Worm (Caenorhabditis elegans) whole organism, mixed stage, embryonic: ENCODE results near the gene vps-39.

Source experiments
- M03D4.4 ChIP-seq: sonication (generic microtip); optimal IDR thresholded peaks from 2 replicates; lab custom pipeline; 2017; ENCODE audit warnings: mild to moderate bottlenecking, missing genetic modification characterization, missing compliant biosample characterization
- bed-3 ChIP-seq: fragments of 200-800 bp; sonication (Bioruptor generic); optimal IDR thresholded peaks from 3 replicates; lab custom pipeline; 2018; ENCODE audit warnings: mild to moderate bottlenecking, missing genetic modification characterization, moderate library complexity, missing compliant biosample characterization
- blmp-1 ChIP-seq: fragments of 150-350 bp; optimal IDR thresholded peaks from 2 replicates; lab custom pipeline; 2014; ENCODE audit warnings: missing biosample characterization, missing genetic modification characterization
- ceh-39 ChIP-seq: fragments of 150-350 bp; optimal IDR thresholded peaks from 2 replicates; lab custom pipeline; 2014; ENCODE audit warnings: missing biosample characterization, missing genetic modification characterization
- ceh-43 ChIP-seq: fragments of 200-800 bp; sonication (Bioruptor generic); optimal IDR thresholded peaks from 2 replicates; lab custom pipeline; 2018; ENCODE audit warnings: mild to moderate bottlenecking, missing genetic modification characterization, moderate library complexity, missing compliant biosample characterization
- ceh-83 ChIP-seq: fragments of 200-800 bp; sonication (Bioruptor generic); optimal IDR thresholded peaks from 2 replicates; lab custom pipeline; 2018; ENCODE audit warnings: mild to moderate bottlenecking, missing genetic modification characterization, missing compliant biosample characterization
- ces-1 ChIP-seq: fragments of 150-350 bp; optimal IDR thresholded peaks from 2 replicates; lab custom pipeline; 2014; ENCODE audit warnings: missing biosample characterization, missing genetic modification reagents, missing genetic modification characterization
- cnd-1 ChIP-seq: fragments of 200-800 bp; sonication (Bioruptor generic); optimal IDR thresholded peaks from 2 replicates; lab custom pipeline; 2018; ENCODE audit warnings: mild to moderate bottlenecking, missing genetic modification characterization, missing compliant biosample characterization
- drap-1 ChIP-seq: fragments of 200-800 bp; sonication (Bioruptor generic); optimal IDR thresholded peaks from 3 replicates; lab custom pipeline; 2018; ENCODE audit warnings: mild to moderate bottlenecking, missing genetic modification characterization, missing compliant biosample characterization
- elt-1 ChIP-seq: sonication (generic microtip); optimal IDR thresholded peaks from 2 replicates; lab custom pipeline; 2017; ENCODE audit warnings: missing genetic modification characterization, mild to moderate bottlenecking, missing compliant biosample characterization, antibody characterized with exemption, moderate library complexity, borderline replicate concordance; ENCODE audit not compliant: insufficient read depth
- elt-3 ChIP-seq: fragments of 150-350 bp; optimal IDR thresholded peaks from 2 replicates; lab custom pipeline; 2014; ENCODE audit warnings: missing biosample characterization, missing genetic modification characterization
- flh-1 ChIP-seq: fragments of 200-800 bp; sonication (Bioruptor generic); optimal IDR thresholded peaks from 2 replicates; lab custom pipeline; 2018; ENCODE audit warnings: mild to moderate bottlenecking, missing genetic modification characterization, moderate library complexity, missing compliant biosample characterization
- ham-2 ChIP-seq: fragments of 200-800 bp; sonication (Bioruptor generic); optimal IDR thresholded peaks from 2 replicates; lab custom pipeline; 2018; ENCODE audit warnings: mild to moderate bottlenecking, missing genetic modification characterization, missing compliant biosample characterization
- hlh-1 ChIP-seq: fragments of 150-350 bp; optimal IDR thresholded peaks from 2 replicates; lab custom pipeline; 2014; ENCODE audit warnings: missing biosample characterization, missing genetic modification reagents, missing genetic modification characterization
- lin-13 ChIP-seq: fragments of 150-350 bp; optimal IDR thresholded peaks from 2 replicates; lab custom pipeline; 2014; ENCODE audit warnings: missing biosample characterization, missing genetic modification characterization
- lin-32 ChIP-seq: fragments of 200-800 bp; sonication (Bioruptor generic); optimal IDR thresholded peaks from 2 replicates; lab custom pipeline; 2018; ENCODE audit warnings: mild to moderate bottlenecking, missing genetic modification characterization, missing compliant biosample characterization
- lsy-2 ChIP-seq: fragments of 150-350 bp; optimal IDR thresholded peaks from 2 replicates; lab custom pipeline; 2014; ENCODE audit warnings: missing biosample characterization, missing genetic modification characterization
- mab-5 ChIP-seq: fragments of 150-350 bp; optimal IDR thresholded peaks from 2 replicates; lab custom pipeline; 2014; ENCODE audit warnings: missing biosample characterization, missing genetic modification characterization
- mep-1 ChIP-seq: fragments of 150-350 bp; optimal IDR thresholded peaks from 2 replicates; lab custom pipeline; 2017; ENCODE audit warnings: missing biosample characterization, missing genetic modification reagents, missing genetic modification characterization, inconsistent platforms
- mls-2 ChIP-seq: sonication (generic microtip); optimal IDR thresholded peaks from 2 replicates; lab custom pipeline; 2016; ENCODE audit warnings: mild to moderate bottlenecking, missing genetic modification characterization, moderate library complexity, missing compliant biosample characterization
- nhr-12 ChIP-seq: fragments of 150-350 bp; optimal IDR thresholded peaks from 2 replicates; lab custom pipeline; 2014; ENCODE audit warnings: missing biosample characterization, missing genetic modification characterization
- nhr-2 ChIP-seq: fragments of 150-350 bp; optimal IDR thresholded peaks from 2 replicates; lab custom pipeline; 2014; ENCODE audit warnings: missing biosample characterization, missing genetic modification characterization
- nhr-237 ChIP-seq: fragments of 150-350 bp; optimal IDR thresholded peaks from 2 replicates; lab custom pipeline; 2014; ENCODE audit warnings: missing biosample characterization, missing genetic modification characterization
- nhr-76 ChIP-seq: sonication (generic microtip); optimal IDR thresholded peaks from 2 replicates; lab custom pipeline; 2017; ENCODE audit warnings: missing biosample characterization, missing genetic modification characterization
- pha-4 ChIP-seq: fragments of 150-350 bp; optimal IDR thresholded peaks from 2 replicates; lab custom pipeline; 2018; ENCODE audit warnings: missing biosample characterization, missing genetic modification reagents, missing genetic modification characterization
- snpc-4 ChIP-seq: fragments of 150-350 bp; optimal IDR thresholded peaks from 2 replicates; lab custom pipeline; 2014; ENCODE audit warnings: missing biosample characterization, missing genetic modification characterization
- sptf-1 ChIP-seq: sonication (generic microtip); optimal IDR thresholded peaks from 2 replicates; lab custom pipeline; 2017; ENCODE audit warnings: mild to moderate bottlenecking, missing genetic modification characterization, moderate library complexity, missing compliant biosample characterization
- tbx-8 ChIP-seq: fragments of 200-800 bp; sonication (Bioruptor generic); optimal IDR thresholded peaks from 2 replicates; lab custom pipeline; 2018; ENCODE audit warnings: mild to moderate bottlenecking, missing genetic modification characterization, moderate library complexity, missing compliant biosample characterization
- unc-39 ChIP-seq: fragments of 150-350 bp; optimal IDR thresholded peaks from 2 replicates; lab custom pipeline; 2014; ENCODE audit warnings: missing biosample characterization, missing genetic modification characterization
- unc-62 ChIP-seq: fragments of 150-350 bp; optimal IDR thresholded peaks from 2 replicates; lab custom pipeline; 2014; ENCODE audit warnings: missing biosample characterization, missing genetic modification reagents, missing genetic modification characterization
- zip-8 ChIP-seq: fragments of 150-350 bp; optimal IDR thresholded peaks from 2 replicates; lab custom pipeline; 2014; ENCODE audit warnings: missing biosample characterization, missing genetic modification characterization
- ztf-11 ChIP-seq: fragments of 150-350 bp; optimal IDR thresholded peaks from 2 replicates; lab custom pipeline; 2014; ENCODE audit warnings: missing biosample characterization, missing genetic modification characterization

Gene vps-39

DNA sequence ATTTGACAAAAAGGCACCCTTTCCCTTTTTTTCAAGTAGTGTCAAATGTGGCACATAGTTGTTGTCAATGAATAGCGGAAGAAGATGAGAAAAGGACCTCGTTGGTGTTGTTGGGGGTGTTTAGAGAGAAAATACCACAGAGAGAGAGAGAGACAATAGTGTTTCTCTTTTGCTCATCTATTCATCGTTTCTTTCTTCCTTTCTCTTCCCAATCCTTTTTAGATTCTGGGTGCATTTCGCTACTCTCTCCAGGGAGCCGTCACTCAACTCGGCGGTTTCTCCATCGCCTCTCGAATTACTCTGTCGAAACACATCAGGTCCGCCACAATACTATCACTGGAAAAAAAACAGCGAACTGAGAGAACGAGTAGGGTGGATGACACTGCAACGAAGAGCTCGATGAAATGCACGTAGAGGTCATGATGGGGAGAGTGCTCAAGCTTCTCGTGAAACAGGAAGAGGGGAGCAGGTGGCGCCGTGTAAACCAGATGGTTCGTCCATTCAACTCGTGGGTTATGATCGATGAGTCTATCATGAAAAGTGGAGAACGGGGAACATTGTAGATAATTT lies 34.5 kb downstream of the vps-39 start:
- no peak for TF ChIP-seq snpc-4 (tag; lab: Kevin White, UChicago)
- TF ChIP-seq zip-8 (tag; lab: Kevin White, UChicago), result no peak
- peak; percentile 32 for TF ChIP-seq ces-1

ce11 chrV:14002402-14002801 lies 35.8 kb downstream of the vps-39 start:
- TF ChIP-seq lsy-2 (tag; lab: Kevin White, UChicago) (no peak), bed-3 (GFP tag; lab: Kevin White, UChicago) (no peak), flh-1 (GFP tag; lab: Kevin White, UChicago) (no peak), elt-1 (tag; lab: Kevin White, UChicago) (no peak), ceh-43 (GFP tag; lab: Kevin White, UChicago) (no peak), zip-8 (tag; lab: Kevin White, UChicago) (no peak), lin-13 (tag; lab: Kevin White, UChicago) (no peak), mep-1 (tag; lab: Kevin White, UChicago) (no peak), mls-2 (tag; lab: Kevin White, UChicago) (no peak), nhr-2 (tag; lab: Kevin White, UChicago) (no peak), lin-32 (GFP tag; lab: Kevin White, UChicago) (no peak), pha-4 (peak; percentile 21), ham-2 (GFP tag; lab: Kevin White, UChicago) (peak; percentile 44), mab-5 (tag; lab: Kevin White, UChicago) (no peak), cnd-1 (tag; lab: Kevin White, UChicago) (no peak), ztf-11 (tag; lab: Kevin White, UChicago) (no peak), unc-39 (tag; lab: Kevin White, UChicago) (no peak), sptf-1 (tag; lab: Kevin White, UChicago) (no peak)
- TF ChIP-seq, all 35 proteins: peak for 2

ce11 chrV:14001929-14002328 lies 36.2 kb downstream of the vps-39 start:
- TF ChIP-seq snpc-4 (tag; lab: Kevin White, UChicago) (no peak), ceh-43 (GFP tag; lab: Kevin White, UChicago) (no peak), zip-8 (tag; lab: Kevin White, UChicago) (no peak), bed-3 (GFP tag; lab: Kevin White, UChicago) (no peak), lin-13 (tag; lab: Kevin White, UChicago) (no peak)

DNA sequence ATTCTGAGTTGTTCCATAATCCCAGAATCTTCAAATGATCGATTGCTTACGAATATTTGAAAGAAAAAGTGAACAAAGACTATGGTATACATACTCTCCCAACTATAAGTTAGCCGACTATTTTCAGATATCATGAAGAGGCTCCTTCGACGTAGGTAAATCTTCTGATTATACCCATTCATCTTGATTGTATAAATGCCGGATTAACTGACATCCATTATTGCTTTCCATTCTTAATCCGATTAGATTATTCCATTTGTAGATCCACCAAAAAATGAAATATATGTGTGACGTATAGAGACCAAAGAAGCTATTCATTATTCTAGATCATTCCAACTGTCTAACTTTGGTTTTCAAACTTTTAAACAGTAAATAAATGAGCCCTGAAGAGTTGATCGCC lies 44.7 kb downstream of the vps-39 start:
- no peak for TF ChIP-seq hlh-1 (tag; lab: Kevin White, UChicago)
- TF ChIP-seq nhr-237, result no peak
- no peak for TF ChIP-seq elt-3 (tag; lab: Kevin White, UChicago)
- no peak for TF ChIP-seq cnd-1 (tag; lab: Kevin White, UChicago)
- TF ChIP-seq tbx-8 (GFP tag; lab: Kevin White, UChicago), result no peak
- TF ChIP-seq pha-4, result no peak
- no peak for TF ChIP-seq ceh-39 (tag; lab: Kevin White, UChicago)
- no peak for TF ChIP-seq unc-62 (GFP tag; lab: Kevin White, UChicago)
- TF ChIP-seq mls-2 (tag; lab: Kevin White, UChicago), result no peak

DNA sequence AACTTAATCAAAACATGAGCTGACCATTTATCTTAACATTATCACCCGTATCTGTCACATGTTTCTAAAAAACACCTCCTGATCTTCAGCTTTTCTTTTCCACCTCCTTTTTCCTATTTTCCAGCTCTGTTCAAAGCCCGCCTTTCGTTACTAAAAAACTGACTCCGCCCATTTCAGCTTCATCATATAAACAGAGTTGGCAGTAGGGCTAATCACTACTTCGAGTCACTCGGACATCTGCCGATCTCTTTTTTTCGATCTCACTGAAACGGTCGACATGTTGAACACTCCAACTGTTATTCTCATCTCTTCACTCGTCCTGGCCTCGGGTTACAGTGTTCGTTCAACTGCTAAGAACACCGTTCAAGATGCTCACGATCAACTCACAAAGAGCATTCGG lies 45.7 kb downstream of the vps-39 start, which contains the start of gene droe-4:
Gene droe-4, plus strand, starts transcription at position 172 of the 400 bp plus-strand sequence.
- no peak for TF ChIP-seq ces-1
- TF ChIP-seq ztf-11 (tag; lab: Kevin White, UChicago), result no peak
- no peak for TF ChIP-seq nhr-76 (tag; lab: Kevin White, UChicago)
- no peak for TF ChIP-seq hlh-1 (tag; lab: Kevin White, UChicago)
- no peak for TF ChIP-seq bed-3 (GFP tag; lab: Kevin White, UChicago)
- no peak for TF ChIP-seq mep-1 (tag; lab: Kevin White, UChicago)
- TF ChIP-seq ceh-43 (GFP tag; lab: Kevin White, UChicago), result no peak
- no peak for TF ChIP-seq unc-39 (tag; lab: Kevin White, UChicago)
- no peak for TF ChIP-seq pha-4
- no peak for TF ChIP-seq mab-5 (tag; lab: Kevin White, UChicago)
- no peak for TF ChIP-seq ceh-39 (tag; lab: Kevin White, UChicago)
- no peak for TF ChIP-seq sptf-1 (tag; lab: Kevin White, UChicago)
- TF ChIP-seq nhr-237, result no peak
- no peak for TF ChIP-seq tbx-8 (GFP tag; lab: Kevin White, UChicago)
- TF ChIP-seq, all 35 proteins: peak for 0

DNA sequence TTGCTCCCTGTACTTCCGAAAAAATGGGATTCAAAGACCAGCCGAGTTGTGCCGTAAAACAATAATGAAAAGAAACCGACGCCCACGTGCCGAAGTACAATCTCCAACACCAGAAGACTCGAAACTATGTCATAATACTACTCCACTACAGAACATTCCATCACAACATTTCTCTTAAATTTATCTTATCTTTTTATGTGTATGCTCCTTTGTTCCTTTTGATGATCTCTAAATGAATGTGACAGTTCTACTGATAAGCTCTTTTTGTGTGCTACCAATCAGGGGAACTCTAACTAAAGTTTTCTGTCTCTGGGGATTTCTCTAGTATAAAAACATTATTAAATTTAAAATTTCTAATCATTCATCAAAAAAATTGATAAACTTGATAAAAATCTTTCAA lies 51.4 kb downstream of the vps-39 start:
- TF ChIP-seq ceh-83 (GFP tag; lab: Kevin White, UChicago), result no peak
- no peak for TF ChIP-seq M03D4.4
- TF ChIP-seq mls-2 (tag; lab: Kevin White, UChicago), result no peak
- no peak for TF ChIP-seq hlh-1 (tag; lab: Kevin White, UChicago)
- TF ChIP-seq nhr-12 (tag; lab: Kevin White, UChicago), result no peak
- TF ChIP-seq nhr-237, result no peak
- TF ChIP-seq snpc-4 (tag; lab: Kevin White, UChicago), result no peak
- TF ChIP-seq blmp-1 (tag; lab: Kevin White, UChicago), result no peak
- TF ChIP-seq drap-1 (GFP tag; lab: Kevin White, UChicago), result no peak
